Worm (Caenorhabditis elegans): ENCODE data around the gene trpp-9.
A peak's percentile ranks its signal among the peaks of the same experiment; 100 is the strongest.

trpp-9 gene

ce11 chrX:11547442-11548023 is 16.2 kb upstream of the trpp-9 start:
- no peak for TF ChIP-seq him-1 (tag; optimal IDR thresholded peaks at IDR 0.05)
- no peak for TF ChIP-seq W03F9.2 (tag; optimal IDR thresholded peaks at IDR 0.05)
- TF ChIP-seq dao-5 (tag; optimal IDR thresholded peaks at IDR 0.05), result no peak

- TF ChIP-seq W03F9.2 (tag; optimal IDR thresholded peaks at IDR 0.05) (no peak), dao-5 (tag; optimal IDR thresholded peaks at IDR 0.05) (no peak), him-1 (tag; optimal IDR thresholded peaks at IDR 0.05) (no peak)
Measured at ce11 chrX:11548308-11548707, 15.4 kb upstream of the trpp-9 start, which contains the start of gene mig-2. Gene mig-2 (plus strand): TSS chrX:11548608.

ce11 chrX:11551808-11552207 is 11.9 kb upstream of the trpp-9 start:
- no peak for TF ChIP-seq him-1 (tag; optimal IDR thresholded peaks at IDR 0.05)
- no peak for TF ChIP-seq W03F9.2 (tag; optimal IDR thresholded peaks at IDR 0.05)
- no peak for TF ChIP-seq dao-5 (tag; optimal IDR thresholded peaks at IDR 0.05)

ce11 chrX:11552879-11553278 is 10.8 kb upstream of the trpp-9 start:
- no peak for TF ChIP-seq him-1 (tag; optimal IDR thresholded peaks at IDR 0.05)
- no peak for TF ChIP-seq dao-5 (tag; optimal IDR thresholded peaks at IDR 0.05)
- TF ChIP-seq W03F9.2 (tag; optimal IDR thresholded peaks at IDR 0.05), result no peak

DNA sequence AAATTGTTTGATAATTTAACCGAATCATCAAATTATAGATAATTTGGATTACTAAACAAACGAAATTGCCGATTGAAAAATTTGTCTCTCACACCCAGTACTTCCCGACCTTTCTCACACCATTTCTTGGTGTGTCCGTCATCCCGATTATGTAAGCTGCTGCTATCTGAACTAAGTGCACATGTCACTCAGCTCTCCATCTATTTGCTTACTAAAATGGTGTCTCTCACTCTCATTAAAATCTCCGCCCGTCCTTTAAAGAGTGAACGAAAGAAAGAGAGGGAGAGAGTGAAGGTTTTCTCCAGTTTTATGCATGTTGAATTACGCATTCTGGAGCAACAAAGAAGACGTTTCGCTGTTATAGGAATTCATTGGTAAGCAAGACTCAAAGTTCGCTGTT is 9.2 kb upstream of the trpp-9 start:
- no peak for TF ChIP-seq dao-5 (tag; optimal IDR thresholded peaks at IDR 0.05)
- TF ChIP-seq W03F9.2 (tag; optimal IDR thresholded peaks at IDR 0.05), result no peak
- TF ChIP-seq him-1 (tag; optimal IDR thresholded peaks at IDR 0.05), result no peak

- TF ChIP-seq dao-5 (tag; optimal IDR thresholded peaks at IDR 0.05), result no peak
- no peak for TF ChIP-seq him-1 (tag; optimal IDR thresholded peaks at IDR 0.05)
- TF ChIP-seq W03F9.2 (tag; optimal IDR thresholded peaks at IDR 0.05), result no peak
Measured at ce11 chrX:11555046-11555445, 8.7 kb upstream of the trpp-9 start.

ce11 chrX:11555527-11556137 is 8.1 kb upstream of the trpp-9 start:
- TF ChIP-seq dao-5 (tag; optimal IDR thresholded peaks at IDR 0.05), result no peak
- TF ChIP-seq him-1 (tag; optimal IDR thresholded peaks at IDR 0.05), result no peak
- no peak for TF ChIP-seq W03F9.2 (tag; optimal IDR thresholded peaks at IDR 0.05)

ce11 chrX:11556194-11556739 is 7.5 kb upstream of the trpp-9 start, which contains the start of gene C35C5.10:
Gene C35C5.10 (plus strand): TSS chrX:11556244.
- no peak for TF ChIP-seq him-1 (tag; optimal IDR thresholded peaks at IDR 0.05)
- no peak for TF ChIP-seq dao-5 (tag; optimal IDR thresholded peaks at IDR 0.05)
- no peak for TF ChIP-seq W03F9.2 (tag; optimal IDR thresholded peaks at IDR 0.05)

- TF ChIP-seq W03F9.2 (tag; optimal IDR thresholded peaks at IDR 0.05) (no peak), him-1 (tag; optimal IDR thresholded peaks at IDR 0.05) (peak; percentile 17)
Measured at ce11 chrX:11558156-11558555, 5.6 kb upstream of the trpp-9 start.

DNA sequence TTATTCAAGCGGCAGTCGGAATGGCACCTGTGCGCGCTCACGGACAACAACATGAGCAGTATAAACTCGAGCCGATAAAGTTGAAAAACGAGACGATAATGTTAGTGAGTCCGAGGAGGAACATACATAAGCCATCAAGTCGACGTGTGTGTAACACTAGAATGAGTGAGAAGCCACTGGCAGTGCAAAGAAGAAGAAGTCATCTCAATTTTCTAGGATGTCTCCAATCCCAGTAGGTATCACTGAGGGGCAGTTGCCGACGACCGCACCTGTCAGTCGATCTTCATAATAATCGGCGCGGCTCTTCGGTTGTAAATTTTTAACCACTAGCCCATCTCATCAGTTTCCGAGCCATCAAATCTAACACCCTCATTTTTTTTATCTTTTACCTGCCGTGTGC is 3.6 kb upstream of the trpp-9 start:
- TF ChIP-seq W03F9.2 (tag; optimal IDR thresholded peaks at IDR 0.05) (no peak), dao-5 (tag; optimal IDR thresholded peaks at IDR 0.05) (no peak), him-1 (tag; optimal IDR thresholded peaks at IDR 0.05) (no peak)

- no peak for TF ChIP-seq W03F9.2 (tag; optimal IDR thresholded peaks at IDR 0.05)
- TF ChIP-seq him-1 (tag; optimal IDR thresholded peaks at IDR 0.05), result no peak
- TF ChIP-seq dao-5 (tag; optimal IDR thresholded peaks at IDR 0.05), result no peak
Measured at ce11 chrX:11560615-11561014, 3.1 kb upstream of the trpp-9 start, which contains the start of gene lev-8. Gene lev-8 (plus strand): TSS chrX:11560915.

DNA sequence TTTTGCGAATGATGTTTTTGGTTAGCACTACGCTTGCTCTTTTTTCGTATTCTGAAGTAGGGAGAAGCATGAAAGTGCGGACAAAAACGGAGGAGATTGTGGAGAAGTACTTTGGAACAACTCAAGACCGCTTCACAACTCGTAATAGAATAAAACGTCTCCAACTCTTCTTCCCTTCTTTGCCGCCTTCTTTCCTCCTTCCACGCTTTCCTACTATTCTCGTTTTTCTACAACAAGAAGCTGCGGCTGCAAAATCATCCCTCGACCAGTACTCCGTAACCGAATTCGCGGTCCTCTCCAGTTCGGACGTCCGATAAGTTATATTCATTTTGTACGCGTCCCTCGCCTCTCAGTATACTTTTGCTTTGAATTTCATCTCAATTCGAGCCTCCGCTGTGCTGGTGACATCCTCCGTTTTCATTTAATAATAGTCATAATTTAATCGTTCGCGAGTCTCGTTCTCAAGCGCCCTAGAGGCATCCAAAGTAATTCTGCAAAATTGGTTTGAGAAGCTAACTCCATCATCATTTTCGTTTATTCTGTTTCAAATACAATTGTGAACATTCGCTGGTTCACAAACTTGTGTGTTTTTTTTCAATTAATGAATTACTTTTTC is 6.1 kb downstream of the trpp-9 start:
- TF ChIP-seq him-1 (tag; optimal IDR thresholded peaks at IDR 0.05), result no peak
- TF ChIP-seq dao-5 (tag; optimal IDR thresholded peaks at IDR 0.05), result no peak
- TF ChIP-seq W03F9.2 (tag; optimal IDR thresholded peaks at IDR 0.05), result no peak

- no peak for TF ChIP-seq him-1 (tag; optimal IDR thresholded peaks at IDR 0.05)
Measured at ce11 chrX:11571714-11572113, 8.0 kb downstream of the trpp-9 start.

- TF ChIP-seq dao-5 (tag; optimal IDR thresholded peaks at IDR 0.05) (no peak), W03F9.2 (tag; optimal IDR thresholded peaks at IDR 0.05) (no peak), him-1 (tag; optimal IDR thresholded peaks at IDR 0.05) (no peak)
Measured at ce11 chrX:11572205-11572604, 8.5 kb downstream of the trpp-9 start, which contains the start of gene frm-3. Gene frm-3 (plus strand): TSS chrX:11572505.
